Worm (Caenorhabditis elegans) whole organism, midembryonic: ENCODE data around the gene R02D3.8.

ENCODE experiments used
- T22C8.4 ChIP-seq: fragments of 200-800 bp; sonication (Bioruptor generic); IDR thresholded peaks from 2 replicates; pipeline ENCODE4 v1.3.6; 2022; ENCODE audit warnings: missing genetic modification characterization, missing compliant biosample characterization
- cog-1 ChIP-seq: sonication (generic microtip); optimal IDR thresholded peaks from 2 replicates; lab custom pipeline; 2016; ENCODE audit warnings: missing genetic modification characterization, missing compliant biosample characterization
- flt-1 ChIP-seq: fragments of 200-800 bp; sonication (Bioruptor generic); IDR thresholded peaks from 2 replicates; pipeline ENCODE4 v1.3.6; 2022; ENCODE audit warnings: missing genetic modification characterization, missing compliant biosample characterization
- klf-2 ChIP-seq: fragments of 200-800 bp; sonication (Bioruptor generic); conservative IDR thresholded peaks from 2 replicates; pipeline ENCODE4 v1.3.6; 2022; ENCODE audit warnings: missing genetic modification reagents, missing genetic modification characterization, missing compliant biosample characterization
- med-1 ChIP-seq: sonication (generic microtip); optimal IDR thresholded peaks from 2 replicates; lab custom pipeline; 2017; ENCODE audit warnings: missing genetic modification characterization, mild to moderate bottlenecking, missing compliant biosample characterization, antibody characterized with exemption, missing genetic modification reagents; ENCODE audit not compliant: insufficient read depth
- ref-1 ChIP-seq: fragments of 200-800 bp; sonication (Bioruptor generic); conservative IDR thresholded peaks from 2 replicates; pipeline ENCODE4 v1.3.6; 2022; ENCODE audit warnings: missing genetic modification reagents, missing genetic modification characterization, missing compliant biosample characterization
- tab-1 ChIP-seq: fragments of 200-800 bp; sonication (Bioruptor generic); IDR thresholded peaks from 2 replicates; pipeline ENCODE4 v1.3.6; 2022; ENCODE audit warnings: missing genetic modification characterization, missing compliant biosample characterization
- ztf-23 ChIP-seq: fragments of 200-800 bp; sonication (Bioruptor generic); IDR thresholded peaks from 2 replicates; pipeline ENCODE4 v1.3.6; 2022; ENCODE audit warnings: missing genetic modification reagents, missing genetic modification characterization, missing compliant biosample characterization
- ztf-29 ChIP-seq: fragments of 200-800 bp; sonication (Bioruptor generic); IDR thresholded peaks from 2 replicates; pipeline ENCODE4 v1.3.6; 2022; ENCODE audit warnings: missing genetic modification reagents, missing genetic modification characterization, missing compliant biosample characterization

The R02D3.8 gene

ce11 chrIV:257095-257494, at the start of gene R02D3.8:
R02D3.8 (minus strand) TSS chrIV:257203.
- TF ChIP-seq T22C8.4 (GFP tag; lab: Robert Waterston, UW) = no peak
- TF ChIP-seq klf-2 = no peak
- no peak for TF ChIP-seq cog-1
- TF ChIP-seq ztf-29 (GFP tag; lab: Robert Waterston, UW) = no peak
- TF ChIP-seq ztf-23 (GFP tag; lab: Robert Waterston, UW) = no peak
- no peak for TF ChIP-seq flt-1 (GFP tag; lab: Robert Waterston, UW)
- TF ChIP-seq ref-1 (GFP tag; lab: Robert Waterston, UW) = no peak
- TF ChIP-seq tab-1 (GFP tag; lab: Robert Waterston, UW) = no peak
- no peak for TF ChIP-seq med-1 (GFP tag; lab: Kevin White, UChicago)

- TF ChIP-seq ztf-23 (GFP tag; lab: Robert Waterston, UW) (no peak), klf-2 (no peak), med-1 (GFP tag; lab: Kevin White, UChicago) (no peak), ztf-29 (GFP tag; lab: Robert Waterston, UW) (no peak), flt-1 (GFP tag; lab: Robert Waterston, UW) (no peak), cog-1 (no peak), T22C8.4 (GFP tag; lab: Robert Waterston, UW) (no peak), ref-1 (GFP tag; lab: Robert Waterston, UW) (no peak), tab-1 (GFP tag; lab: Robert Waterston, UW) (no peak)
Measured at ce11 chrIV:306572-306971, 49.6 kb upstream of the R02D3.8 start.

- no peak for TF ChIP-seq T22C8.4 (GFP tag; lab: Robert Waterston, UW)
- TF ChIP-seq cog-1 = no peak
- no peak for TF ChIP-seq tab-1 (GFP tag; lab: Robert Waterston, UW)
Measured at ce11 chrIV:305101-305500, 48.1 kb upstream of the R02D3.8 start.

- TF ChIP-seq ztf-29 (GFP tag; lab: Robert Waterston, UW) (no peak), ref-1 (GFP tag; lab: Robert Waterston, UW) (no peak), tab-1 (GFP tag; lab: Robert Waterston, UW) (no peak), klf-2 (no peak), med-1 (GFP tag; lab: Kevin White, UChicago) (no peak), ztf-23 (GFP tag; lab: Robert Waterston, UW) (no peak), T22C8.4 (GFP tag; lab: Robert Waterston, UW) (no peak), cog-1 (no peak), flt-1 (GFP tag; lab: Robert Waterston, UW) (no peak)
Measured at ce11 chrIV:303264-303663, 46.3 kb upstream of the R02D3.8 start.

ce11 chrIV:302743-303142, 45.7 kb upstream of the R02D3.8 start:
- TF ChIP-seq flt-1 (GFP tag; lab: Robert Waterston, UW) (no peak), med-1 (GFP tag; lab: Kevin White, UChicago) (no peak), tab-1 (GFP tag; lab: Robert Waterston, UW) (no peak), ztf-23 (GFP tag; lab: Robert Waterston, UW) (no peak), T22C8.4 (GFP tag; lab: Robert Waterston, UW) (no peak), cog-1 (no peak), ref-1 (GFP tag; lab: Robert Waterston, UW) (no peak), klf-2 (no peak), ztf-29 (GFP tag; lab: Robert Waterston, UW) (no peak)

ce11 chrIV:300307-300706, 43.3 kb upstream of the R02D3.8 start:
- no peak for TF ChIP-seq tab-1 (GFP tag; lab: Robert Waterston, UW)
- no peak for TF ChIP-seq cog-1
- TF ChIP-seq ztf-29 (GFP tag; lab: Robert Waterston, UW) = no peak
- TF ChIP-seq ztf-23 (GFP tag; lab: Robert Waterston, UW) = no peak
- no peak for TF ChIP-seq ref-1 (GFP tag; lab: Robert Waterston, UW)
- TF ChIP-seq flt-1 (GFP tag; lab: Robert Waterston, UW) = no peak
- TF ChIP-seq med-1 (GFP tag; lab: Kevin White, UChicago) = no peak
- TF ChIP-seq T22C8.4 (GFP tag; lab: Robert Waterston, UW) = no peak
- TF ChIP-seq klf-2 = no peak

ce11 chrIV:299190-299589, 42.2 kb upstream of the R02D3.8 start:
- TF ChIP-seq ztf-29 (GFP tag; lab: Robert Waterston, UW) (no peak), klf-2 (no peak), ref-1 (GFP tag; lab: Robert Waterston, UW) (no peak), T22C8.4 (GFP tag; lab: Robert Waterston, UW) (no peak), ztf-23 (GFP tag; lab: Robert Waterston, UW) (no peak), flt-1 (GFP tag; lab: Robert Waterston, UW) (no peak), tab-1 (GFP tag; lab: Robert Waterston, UW) (no peak)

ce11 chrIV:298204-298603, 41.2 kb upstream of the R02D3.8 start, which contains the start of gene pnp-1:
pnp-1 (minus strand) TSS chrIV:298304.
- TF ChIP-seq ref-1 (GFP tag; lab: Robert Waterston, UW) (no peak), tab-1 (GFP tag; lab: Robert Waterston, UW) (no peak), T22C8.4 (GFP tag; lab: Robert Waterston, UW) (no peak), cog-1 (no peak)

ce11 chrIV:296849-297248, 39.8 kb upstream of the R02D3.8 start:
- no peak for TF ChIP-seq cog-1
- TF ChIP-seq klf-2 = no peak
- TF ChIP-seq tab-1 (GFP tag; lab: Robert Waterston, UW) = no peak
- TF ChIP-seq med-1 (GFP tag; lab: Kevin White, UChicago) = no peak

ce11 chrIV:295734-296201, 38.8 kb upstream of the R02D3.8 start:
- TF ChIP-seq ztf-23 (GFP tag; lab: Robert Waterston, UW) (no peak), ref-1 (GFP tag; lab: Robert Waterston, UW) (no peak), tab-1 (GFP tag; lab: Robert Waterston, UW) (no peak), cog-1 (no peak), med-1 (GFP tag; lab: Kevin White, UChicago) (no peak), flt-1 (GFP tag; lab: Robert Waterston, UW) (no peak), ztf-29 (GFP tag; lab: Robert Waterston, UW) (no peak), klf-2 (no peak), T22C8.4 (GFP tag; lab: Robert Waterston, UW) (no peak)
